Worm (Caenorhabditis elegans) whole organism, L4 larva: Measurements from ENCODE around the gene Y46G5A.38.

Source experiments
- ceh-82 ChIP-seq: sonication (generic microtip); optimal IDR thresholded peaks from 2 replicates; lab custom pipeline; 2017; ENCODE audit warnings: missing biosample characterization, missing genetic modification characterization
- hif-1 ChIP-seq, 2 experiments: sonication (generic microtip); optimal IDR thresholded peaks; 2 replicates each; lab custom pipeline; 2016 to 2017; ENCODE audit warnings: missing compliant biosample characterization in 2 of 2, missing genetic modification characterization in 2 of 2, missing genetic modification reagents in 2 of 2, missing genotype in 2 of 2, mild to moderate bottlenecking in 1 of 2
- jun-1 ChIP-seq: fragments of 150-350 bp; optimal IDR thresholded peaks from 2 replicates; lab custom pipeline; 2014; ENCODE audit warnings: missing biosample characterization, missing genetic modification reagents, missing genetic modification characterization
- lsy-2 ChIP-seq, 2 experiments: fragments of 150-350 bp in 1 of 2; sonication (generic microtip) in 1 of 2; optimal IDR thresholded peaks; 2 replicates each; lab custom pipeline; 2014 to 2017; ENCODE audit warnings: missing biosample characterization in 2 of 2, missing genetic modification characterization in 2 of 2

DNA sequence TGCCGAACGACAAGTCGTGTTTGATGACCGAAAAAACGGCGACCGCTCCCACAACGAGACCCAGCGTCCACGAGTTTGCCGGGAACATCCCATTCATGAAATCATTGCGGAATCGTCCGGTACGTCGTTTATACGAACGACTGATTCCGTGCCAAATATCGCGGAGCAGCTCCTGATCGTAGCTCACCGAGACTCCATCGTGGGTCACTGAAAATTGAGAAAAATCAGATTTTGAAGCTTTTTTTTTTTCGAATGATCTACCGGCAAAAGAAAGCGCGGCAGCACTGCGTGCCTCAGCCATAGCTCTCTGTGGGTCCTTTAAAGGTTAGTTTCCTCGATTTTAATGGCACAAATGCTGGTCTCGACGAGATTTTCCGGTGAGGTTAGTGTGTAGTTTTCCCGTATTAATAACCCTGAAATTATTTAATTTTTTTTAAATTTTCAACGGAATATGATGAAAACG lies 30.8 kb upstream of the Y46G5A.38 start, which contains the start of gene cpt-1:
- TF ChIP-seq jun-1 (no peak), lsy-2 (tag; optimal IDR thresholded peaks at IDR 0.05; lab: Kevin White, UChicago) (no peak), ceh-82 (tag; lab: Kevin White, UChicago) (no peak), hif-1 (tag; optimal IDR thresholded peaks at IDR 0.05; lab: Kevin White, UChicago) (no peak)
